Fruit fly (Drosophila melanogaster) whole organism, pupa: ENCODE results near the gene CG9265.

Source experiments
- CG10348 ChIP-seq: fragments of 200-800 bp; sonication (Bioruptor generic); IDR thresholded peaks from 2 replicates; pipeline ENCODE4 v1.3.6; 2022; ENCODE audit warnings: missing biosample characterization, missing genetic modification characterization
- CG12605 ChIP-seq: fragments of 200-800 bp; sonication (Bioruptor generic); IDR thresholded peaks from 2 replicates; pipeline ENCODE4 v1.3.6; 2022; ENCODE audit warnings: missing biosample characterization, missing genetic modification characterization
- CG15710 ChIP-seq: fragments of 200-800 bp; sonication (Bioruptor generic); optimal IDR thresholded peaks from 2 replicates; lab custom pipeline; 2018; ENCODE audit warnings: missing biosample characterization, mild to moderate bottlenecking, missing genetic modification characterization, moderate library complexity
- CG17806 ChIP-seq: fragments of 200-800 bp; sonication (Bioruptor generic); optimal IDR thresholded peaks from 2 replicates; lab custom pipeline; 2018; ENCODE audit warnings: missing biosample characterization, mild to moderate bottlenecking, missing genetic modification characterization, moderate library complexity
- EcR ChIP-seq: fragments of 200-800 bp; sonication (Bioruptor generic); optimal IDR thresholded peaks from 3 replicates; lab custom pipeline; 2019; ENCODE audit warnings: missing biosample characterization, missing genetic modification characterization, mild to moderate bottlenecking, moderate library complexity, missing genetic modification reagents
- Ets98B ChIP-seq: fragments of 200-800 bp; sonication (Bioruptor generic); IDR thresholded peaks from 2 replicates; pipeline ENCODE4 v1.3.6; 2022; ENCODE audit warnings: missing biosample characterization, missing genetic modification characterization
- Pif1A ChIP-seq: fragments of 200-800 bp; sonication (Bioruptor generic); optimal IDR thresholded peaks from 3 replicates; lab custom pipeline; 2016; ENCODE audit warnings: missing biosample characterization, missing genetic modification characterization

DNA sequence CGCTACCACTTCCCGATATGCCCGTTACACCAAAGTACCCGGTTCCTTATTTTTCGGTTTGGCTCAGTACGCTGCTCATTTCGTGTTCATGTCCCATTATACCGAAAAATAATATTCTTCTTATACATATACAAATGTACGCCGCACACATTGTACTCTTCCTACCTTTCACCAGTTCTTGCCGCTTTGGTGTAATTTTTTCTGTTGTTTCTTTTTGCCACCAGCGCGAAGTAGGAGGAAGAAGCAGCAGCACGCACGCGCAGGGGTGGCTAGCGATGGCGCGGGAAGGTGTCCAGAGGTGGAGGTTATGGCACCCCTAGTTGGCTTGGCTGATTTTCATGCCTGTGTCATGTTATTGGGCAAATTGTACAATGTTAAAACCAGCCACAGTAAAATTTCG lies 38.0 kb downstream of the CG9265 start:
- no peak for TF ChIP-seq CG17806 (tag; lab: Kevin White, UChicago)
- TF ChIP-seq EcR: no peak
- no peak for TF ChIP-seq CG10348 (GFP tag; lab: Robert Waterston, UW)
- TF ChIP-seq CG15710 (tag; lab: Kevin White, UChicago): no peak
- no peak for TF ChIP-seq Pif1A
- no peak for TF ChIP-seq Ets98B (GFP tag; lab: Robert Waterston, UW)
- no peak for TF ChIP-seq CG12605
